Fruit fly (Drosophila melanogaster) S2 (cell line): Measurements from ENCODE around the gene CG43336.
A peak's percentile ranks its signal among the peaks of the same experiment; 100 is the strongest.

ENCODE experiments used
- CG8478 ChIP-seq: fragments of >200 bp; optimal IDR thresholded peaks from 2 replicates; lab custom pipeline; 2018
- CTCF ChIP-seq, 2 experiments: fragments of >200 bp; optimal IDR thresholded peaks; 2 replicates each; lab custom pipeline; 2018

Gene CG43336

dm6 chr3R:15636868-15637267, at the start of gene CG43336:
CG43336 (plus strand) TSS chr3R:15637168.
- no peak for TF ChIP-seq CTCF (optimal IDR thresholded peaks at IDR 0.05; lab: Kevin White, UChicago)
- no peak for TF ChIP-seq CG8478 (lab: Kevin White, UChicago)

dm6 chr3R:15587491-15587890, 49.5 kb upstream of the CG43336 start:
- no peak for TF ChIP-seq CG8478 (lab: Kevin White, UChicago)
- TF ChIP-seq CTCF (optimal IDR thresholded peaks at IDR 0.05; lab: Kevin White, UChicago): no peak

- TF ChIP-seq CG8478 (lab: Kevin White, UChicago) (no peak), CTCF (optimal IDR thresholded peaks at IDR 0.05; lab: Kevin White, UChicago) (no peak)
Measured at dm6 chr3R:15588567-15589321, 48.2 kb upstream of the CG43336 start.

- no peak for TF ChIP-seq CG8478 (lab: Kevin White, UChicago)
- TF ChIP-seq CTCF (optimal IDR thresholded peaks at IDR 0.05; lab: Kevin White, UChicago): no peak
Measured at dm6 chr3R:15596022-15596438, 40.9 kb upstream of the CG43336 start.

- TF ChIP-seq CG8478 (lab: Kevin White, UChicago) (no peak), CTCF (optimal IDR thresholded peaks at IDR 0.05; lab: Kevin White, UChicago) (no peak)
Measured at dm6 chr3R:15600138-15600537, 36.8 kb upstream of the CG43336 start.

dm6 chr3R:15609230-15609629, 27.7 kb upstream of the CG43336 start:
- TF ChIP-seq CG8478 (lab: Kevin White, UChicago) (no peak), CTCF (optimal IDR thresholded peaks at IDR 0.05; lab: Kevin White, UChicago) (no peak)

- TF ChIP-seq CTCF (optimal IDR thresholded peaks at IDR 0.05; lab: Kevin White, UChicago): no peak
- no peak for TF ChIP-seq CG8478 (lab: Kevin White, UChicago)
Measured at dm6 chr3R:15611692-15612091, 25.3 kb upstream of the CG43336 start.

- no peak for TF ChIP-seq CTCF (optimal IDR thresholded peaks at IDR 0.05; lab: Kevin White, UChicago)
- no peak for TF ChIP-seq CG8478 (lab: Kevin White, UChicago)
Measured at dm6 chr3R:15613875-15614274, 23.1 kb upstream of the CG43336 start.

dm6 chr3R:15617708-15618107, 19.3 kb upstream of the CG43336 start:
- no peak for TF ChIP-seq CTCF (optimal IDR thresholded peaks at IDR 0.05; lab: Kevin White, UChicago)
- TF ChIP-seq CG8478 (lab: Kevin White, UChicago): no peak

- TF ChIP-seq CTCF (optimal IDR thresholded peaks at IDR 0.05; lab: Kevin White, UChicago) (no peak), CG8478 (lab: Kevin White, UChicago) (no peak)
Measured at dm6 chr3R:15626863-15627262, 10.1 kb upstream of the CG43336 start.

- TF ChIP-seq CG8478 (lab: Kevin White, UChicago) (no peak), CTCF (optimal IDR thresholded peaks at IDR 0.05; lab: Kevin White, UChicago) (no peak)
Measured at dm6 chr3R:15627274-15627673, 9.7 kb upstream of the CG43336 start.

dm6 chr3R:15627987-15628386, 9.0 kb upstream of the CG43336 start:
- no peak for TF ChIP-seq CG8478 (lab: Kevin White, UChicago)

- TF ChIP-seq CTCF (optimal IDR thresholded peaks at IDR 0.05; lab: Kevin White, UChicago) (peak; percentile 39 to 53), CG8478 (lab: Kevin White, UChicago) (no peak)
Measured at dm6 chr3R:15630076-15630475, 6.9 kb upstream of the CG43336 start.

- TF ChIP-seq CTCF (optimal IDR thresholded peaks at IDR 0.05; lab: Kevin White, UChicago): no peak
Measured at dm6 chr3R:15630918-15631317, 6.0 kb upstream of the CG43336 start.

dm6 chr3R:15632441-15632840, 4.5 kb upstream of the CG43336 start:
- TF ChIP-seq CTCF (optimal IDR thresholded peaks at IDR 0.05; lab: Kevin White, UChicago) (peak; percentile 79 to 81), CG8478 (lab: Kevin White, UChicago) (no peak)

- no peak for TF ChIP-seq CG8478 (lab: Kevin White, UChicago)
- no peak for TF ChIP-seq CTCF (optimal IDR thresholded peaks at IDR 0.05; lab: Kevin White, UChicago)
Measured at dm6 chr3R:15634135-15634534, 2.8 kb upstream of the CG43336 start.
